Fruit fly (Drosophila melanogaster) whole organism, prepupa: ENCODE data around the gene hang.

ENCODE experiments used
- CG4318 ChIP-seq: fragments of 200-800 bp; sonication (Bioruptor generic); optimal IDR thresholded peaks from 3 replicates; lab custom pipeline; 2017; ENCODE audit warnings: missing biosample characterization, mild to moderate bottlenecking, missing genetic modification characterization
- Met ChIP-seq: fragments of 200-800 bp; sonication (Bioruptor generic); optimal IDR thresholded peaks from 3 replicates; lab custom pipeline; 2016; ENCODE audit warnings: missing biosample characterization, missing genetic modification characterization
- dsx ChIP-seq: fragments of 200-800 bp; optimal IDR thresholded peaks from 3 replicates; lab custom pipeline; 2019; ENCODE audit warnings: missing biosample characterization, mild to moderate bottlenecking, missing genetic modification characterization, moderate library complexity; ENCODE audit not compliant: poor library complexity, severe bottlenecking

The hang gene

DNA sequence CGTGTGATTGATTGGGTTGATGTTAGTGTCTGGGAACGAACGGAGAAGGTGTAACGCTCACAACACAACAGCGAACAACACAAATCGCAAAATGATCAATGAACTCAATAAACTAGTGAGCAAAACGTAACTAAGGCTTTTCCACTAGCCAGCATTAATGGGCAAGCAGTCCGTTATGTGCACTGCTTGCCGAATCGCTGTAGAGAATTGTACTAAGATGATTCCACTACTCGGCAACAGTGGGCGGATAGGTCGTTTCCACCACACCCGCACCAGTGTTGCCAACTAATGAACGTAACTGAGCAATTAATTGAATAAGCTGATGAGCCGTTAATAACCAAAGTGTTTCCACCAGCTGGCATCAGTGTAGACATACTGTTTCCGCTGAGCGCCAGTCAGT, 61.9 kb downstream of the hang start:
- TF ChIP-seq Met (GFP tag; lab: Kevin White, UChicago) (no peak), dsx (GFP tag; lab: Kevin White, UChicago) (no peak), CG4318 (no peak)
